Worm (Caenorhabditis elegans) whole organism, L4/young adult: ENCODE results near the gene srh-67.
"Not testable (repeated sequence)": the region's sequence is repeated elsewhere in the genome, so short reads cannot be mapped to it uniquely, and the experiment has no call there.

ENCODE experiments used
- W03F9.2 ChIP-seq: fragments of 150-350 bp; optimal IDR thresholded peaks from 2 replicates; lab custom pipeline; 2014; ENCODE audit warnings: missing biosample characterization, missing genetic modification characterization
- dao-5 ChIP-seq: sonication (generic microtip); optimal IDR thresholded peaks from 2 replicates; lab custom pipeline; 2016; ENCODE audit warnings: missing genotype, missing genetic modification characterization, moderate library complexity, missing compliant biosample characterization
- him-1 ChIP-seq: sonication (generic microtip); optimal IDR thresholded peaks from 2 replicates; lab custom pipeline; 2016; ENCODE audit warnings: missing genotype, missing genetic modification reagents, missing genetic modification characterization, missing compliant biosample characterization

Gene srh-67

DNA sequence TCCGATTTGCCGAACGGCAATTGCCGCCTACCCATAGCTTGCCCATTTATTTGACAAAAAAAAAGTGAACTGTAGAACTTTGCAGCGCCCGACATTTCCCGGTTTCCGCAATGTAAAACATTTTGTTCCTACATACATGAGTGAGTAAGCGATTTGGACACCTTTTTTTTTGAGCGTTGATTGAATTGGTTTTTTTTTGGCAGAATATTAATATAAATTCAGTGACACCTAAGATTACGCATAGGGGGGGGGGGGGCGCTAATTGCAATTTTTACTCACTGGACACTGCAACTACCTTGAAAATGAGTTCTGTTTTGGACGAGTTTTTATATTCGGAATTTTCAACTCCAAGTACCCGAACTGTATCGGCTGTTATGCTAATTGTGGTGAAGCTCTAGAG is 16.8 kb downstream of the srh-67 start, which contains the start of gene srx-118:
Gene srx-118, plus strand, starts transcription at position 301 of the 400 bp plus-strand sequence.
- TF ChIP-seq dao-5 (tag; lab: Kevin White, UChicago) (no peak), him-1 (tag; lab: Kevin White, UChicago) (no peak), W03F9.2 (tag; lab: Kevin White, UChicago) (no peak)

- TF ChIP-seq W03F9.2 (tag; lab: Kevin White, UChicago), result no peak
- TF ChIP-seq him-1 (tag; lab: Kevin White, UChicago), result no peak
- TF ChIP-seq dao-5 (tag; lab: Kevin White, UChicago), result no peak
These were observed 19.2 kb downstream of the srh-67 start, which contains the start of gene srx-119 for ce11 chrII:12527947-12528346. srx-119 (plus strand) TSS chrII:12528247.

ce11 chrII:12530958-12531357 is 22.2 kb downstream of the srh-67 start, which contains the start of gene srx-120:
srx-120 (plus strand) TSS chrII:12531258.
- TF ChIP-seq W03F9.2 (tag; lab: Kevin White, UChicago) (no peak), him-1 (tag; lab: Kevin White, UChicago) (no peak), dao-5 (tag; lab: Kevin White, UChicago) (no peak)

ce11 chrII:12535297-12535803 is 26.6 kb downstream of the srh-67 start, which contains the start of gene nimk-1:
nimk-1 (plus strand) TSS chrII:12535753.
- TF ChIP-seq dao-5 (tag; lab: Kevin White, UChicago), result no peak
- no peak for TF ChIP-seq W03F9.2 (tag; lab: Kevin White, UChicago)

DNA sequence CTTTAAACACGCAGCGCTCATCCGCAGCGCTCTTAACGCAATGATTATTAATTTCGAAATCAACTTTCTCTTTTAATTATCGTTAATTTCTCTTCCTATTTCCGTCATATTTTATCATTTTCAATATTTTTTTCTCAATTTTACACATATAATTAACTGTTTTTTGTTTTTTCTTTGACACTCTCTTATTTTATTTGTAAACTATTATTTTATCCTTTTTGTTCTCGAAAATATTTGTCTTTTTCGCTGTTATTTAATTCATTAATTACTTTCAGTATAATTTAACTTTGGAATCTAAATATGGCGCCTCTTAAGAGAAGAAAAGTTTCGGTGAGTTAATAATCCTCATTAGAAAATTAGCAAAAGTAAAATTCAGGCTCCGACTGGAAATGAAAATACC is 27.5 kb downstream of the srh-67 start, which contains the start of gene F49C5.3:
Gene F49C5.3, plus strand, starts transcription at position 301 of the 400 bp plus-strand sequence.
- TF ChIP-seq W03F9.2, dao-5, him-1 (tag; lab: Kevin White, UChicago): not testable (repeated sequence)

ce11 chrII:12539395-12539794 is 30.6 kb downstream of the srh-67 start:
- TF ChIP-seq dao-5 (tag; lab: Kevin White, UChicago), result no peak
- TF ChIP-seq him-1 (tag; lab: Kevin White, UChicago), result no peak
- TF ChIP-seq W03F9.2 (tag; lab: Kevin White, UChicago), result no peak

ce11 chrII:12541670-12542080 is 32.9 kb downstream of the srh-67 start:
- peak; percentile 64 for TF ChIP-seq dao-5 (tag; lab: Kevin White, UChicago)

- TF ChIP-seq W03F9.2 (tag; lab: Kevin White, UChicago) (no peak), dao-5 (tag; lab: Kevin White, UChicago) (no peak), him-1 (tag; lab: Kevin White, UChicago) (no peak)
These were observed 33.8 kb downstream of the srh-67 start for ce11 chrII:12542594-12542997.

DNA sequence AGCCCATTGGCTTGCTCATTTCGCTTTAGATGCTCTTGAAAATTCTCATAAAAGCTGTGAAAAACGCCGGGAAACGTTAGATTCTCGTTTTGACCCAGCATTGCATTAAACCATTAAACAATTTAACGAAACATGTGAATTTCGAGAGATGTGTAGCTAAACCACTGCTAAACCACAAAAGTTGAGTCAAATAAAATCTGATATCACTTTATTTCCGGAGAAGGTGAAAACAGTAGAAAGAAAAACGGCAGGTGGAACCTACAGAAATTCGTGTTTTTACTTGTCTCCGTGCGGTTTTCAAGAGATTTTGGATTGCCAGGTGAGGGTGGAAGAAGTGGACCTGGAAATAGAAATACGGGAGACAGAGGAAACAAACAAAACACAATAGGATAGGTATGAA is 35.8 kb downstream of the srh-67 start, which contains the start of gene F49C5.9:
Gene F49C5.9, minus strand, starts transcription at position 101 of the 400 bp plus-strand sequence.
- TF ChIP-seq him-1 (tag; lab: Kevin White, UChicago) (no peak), W03F9.2 (tag; lab: Kevin White, UChicago) (no peak), dao-5 (tag; lab: Kevin White, UChicago) (no peak)

- TF ChIP-seq him-1 (tag; lab: Kevin White, UChicago) (no peak), W03F9.2 (tag; lab: Kevin White, UChicago) (no peak), dao-5 (tag; lab: Kevin White, UChicago) (no peak)
These were observed 37.7 kb downstream of the srh-67 start, which contains the start of the genes F49C5.5 and F49C5.10 for ce11 chrII:12546413-12546812. F49C5.5 (minus strand) TSS chrII:12546513. F49C5.10 (plus strand) TSS chrII:12546756.

DNA sequence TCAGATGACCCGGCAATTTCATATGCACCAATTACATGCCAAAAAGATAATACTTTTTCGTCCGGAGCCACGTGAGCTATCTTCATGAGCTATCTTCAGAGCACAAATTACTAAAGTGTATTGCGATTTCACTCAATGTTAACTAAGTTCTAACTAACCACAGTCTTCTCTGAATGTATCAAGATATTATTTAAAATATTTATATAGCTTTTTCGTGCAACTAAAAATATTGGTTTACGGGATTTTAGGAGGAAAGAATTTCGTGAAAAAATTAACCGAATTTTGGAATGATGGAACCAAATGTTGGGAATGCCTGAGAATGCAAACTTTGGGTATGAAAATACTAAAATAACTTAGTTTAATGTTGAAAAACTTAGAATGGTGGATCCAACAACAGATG is 38.8 kb downstream of the srh-67 start, which contains the start of gene F49C5.16:
Gene F49C5.16, plus strand, starts transcription at position 301 of the 400 bp plus-strand sequence.
- TF ChIP-seq him-1 (tag; lab: Kevin White, UChicago) (no peak), dao-5 (tag; lab: Kevin White, UChicago) (no peak), W03F9.2 (tag; lab: Kevin White, UChicago) (no peak)

DNA sequence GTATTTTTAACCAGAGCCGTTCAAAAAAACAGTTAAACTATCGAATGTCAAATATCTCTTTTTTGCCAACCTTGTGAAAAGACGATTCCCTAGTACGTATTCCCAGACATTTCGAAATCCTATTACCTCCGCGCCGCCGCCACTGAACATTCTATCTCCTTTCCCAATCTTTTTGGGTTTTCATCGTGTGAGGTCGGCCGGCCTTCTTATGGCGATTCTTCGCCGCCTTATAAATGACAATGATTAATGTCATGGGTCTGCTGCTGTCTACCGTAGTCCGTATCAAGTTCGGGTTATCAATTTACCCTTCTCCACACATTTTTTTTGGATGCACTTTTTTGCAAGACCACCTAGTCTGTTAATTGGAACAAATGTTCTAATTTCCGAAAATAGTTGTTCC is 40.9 kb downstream of the srh-67 start:
- no peak for TF ChIP-seq him-1 (tag; lab: Kevin White, UChicago)
- no peak for TF ChIP-seq W03F9.2 (tag; lab: Kevin White, UChicago)
- TF ChIP-seq dao-5 (tag; lab: Kevin White, UChicago), result no peak

DNA sequence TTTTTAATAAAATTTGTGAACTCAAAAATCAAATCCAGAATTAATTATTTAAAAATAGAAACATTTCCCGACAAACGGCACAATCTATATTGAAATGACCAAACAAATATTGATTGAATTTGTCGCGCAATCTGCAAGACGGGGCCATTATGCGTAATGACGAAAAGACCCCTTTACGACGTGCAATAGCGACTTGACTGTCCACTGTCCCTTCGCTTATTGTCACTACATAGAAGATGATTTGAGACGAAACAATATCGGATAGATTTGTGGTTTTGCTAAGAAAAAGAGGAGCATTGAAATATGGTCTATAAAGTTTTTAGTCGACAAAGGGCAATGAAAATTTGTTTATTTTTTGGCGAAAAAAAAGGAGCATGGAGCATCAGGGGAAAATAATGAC is 42.2 kb downstream of the srh-67 start:
- TF ChIP-seq W03F9.2 (tag; lab: Kevin White, UChicago) (no peak), dao-5 (tag; lab: Kevin White, UChicago) (no peak), him-1 (tag; lab: Kevin White, UChicago) (no peak)

DNA sequence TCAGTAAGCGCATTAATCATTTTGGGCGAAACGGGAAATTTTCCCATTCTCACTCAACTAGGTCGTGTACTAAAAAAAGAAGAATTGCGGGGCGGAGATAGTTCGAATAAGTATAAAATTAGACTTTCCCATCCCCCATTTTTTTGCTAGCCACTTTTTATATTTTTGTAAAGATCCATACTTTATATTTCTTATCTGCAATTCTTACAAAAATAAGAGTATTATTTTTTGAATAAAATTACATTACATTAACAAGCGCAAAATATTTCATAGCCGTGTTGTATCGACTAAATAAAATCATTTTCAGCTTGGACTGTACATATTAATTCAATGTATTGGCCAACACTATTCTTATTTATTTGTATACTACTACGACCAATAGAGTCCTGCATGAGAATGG is 46.8 kb downstream of the srh-67 start, which contains the start of gene F49C5.11:
Gene F49C5.11, plus strand, starts transcription at position 301 of the 400 bp plus-strand sequence.
- TF ChIP-seq W03F9.2 (tag; lab: Kevin White, UChicago) (no peak), dao-5 (tag; lab: Kevin White, UChicago) (no peak), him-1 (tag; lab: Kevin White, UChicago) (no peak)
